Fruit fly (Drosophila melanogaster) S2 (cell line): ENCODE results near the gene CG6225.

Experiments used
- CG8478 ChIP-seq: fragments of >200 bp; optimal IDR thresholded peaks from 2 replicates; lab custom pipeline; 2018
- CTCF ChIP-seq, 2 experiments: fragments of >200 bp; optimal IDR thresholded peaks; 2 replicates each; lab custom pipeline; 2018

dm6 chr3R:12637961-12638531 is 16.3 kb upstream of the CG6225 start, which contains the start of gene CG11608:
- TF ChIP-seq CG8478 (no peak), CTCF (optimal IDR thresholded peaks at IDR 0.05; lab: Kevin White, UChicago) (peak; percentile 62 to 74)
